Worm (Caenorhabditis elegans): ENCODE data around the gene F56D6.8.
"Not testable (repeated sequence)": the region's sequence is repeated elsewhere in the genome, so short reads cannot be mapped to it uniquely, and the experiment has no call there.

ce11 chrIV:3932408-3932807 is 38.2 kb upstream of the F56D6.8 start, which contains the start of gene clec-70:
- not testable (repeated sequence) for TF ChIP-seq nhr-2 (tag; optimal IDR thresholded peaks at IDR 0.05); lin-32 (GFP tag; optimal IDR thresholded peaks at IDR 0.05); blmp-1 (tag; optimal IDR thresholded peaks at IDR 0.05); hlh-1 (tag; optimal IDR thresholded peaks at IDR 0.05)

Data from whole organism, mixed stage, embryonic.